Worm (Caenorhabditis elegans): ENCODE measurements around the gene sri-25.

The sri-25 gene

ce11 chrV:15216705-15217104 lies at the start of gene sri-25:
sri-25 (plus strand) TSS chrV:15217005.
- TF ChIP-seq sea-2 (GFP tag; optimal IDR thresholded peaks at IDR 0.05) (no peak), unc-62 (GFP tag; optimal IDR thresholded peaks at IDR 0.05) (no peak), ceh-28 (tag; optimal IDR thresholded peaks at IDR 0.05) (no peak), nhr-77 (tag; optimal IDR thresholded peaks at IDR 0.05) (no peak), ceh-9 (tag; optimal IDR thresholded peaks at IDR 0.05) (no peak)

DNA sequence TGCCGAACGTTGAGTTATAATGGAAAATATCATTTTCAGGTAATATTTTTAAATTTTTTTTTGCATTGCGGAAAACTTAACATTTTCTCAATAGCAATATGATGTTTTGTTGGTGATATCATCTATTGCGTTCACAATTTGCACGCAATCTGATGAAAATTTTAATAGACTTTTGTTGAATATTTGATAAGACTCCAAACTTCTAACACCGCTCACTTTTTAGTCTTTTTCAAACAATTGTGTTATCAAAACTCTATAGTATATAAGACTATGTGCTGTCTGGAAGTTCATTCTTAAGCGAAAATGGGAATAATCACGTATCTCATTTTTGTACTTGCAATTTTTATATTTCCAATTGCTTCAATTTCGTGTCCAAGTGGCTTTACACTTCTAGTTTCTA lies 41.3 kb upstream of the sri-25 start, which contains the start of gene clec-47:
Gene clec-47 (plus strand): TSS at position 301 of the 400 bp plus-strand sequence.
- peak; percentile 3 for TF ChIP-seq elt-2 (tag; optimal IDR thresholded peaks at IDR 0.05)
- TF ChIP-seq pha-4 (tag; optimal IDR thresholded peaks at IDR 0.05) = no peak
- TF ChIP-seq nhr-11 (tag; optimal IDR thresholded peaks at IDR 0.05) = no peak
- TF ChIP-seq ceh-28 (tag; optimal IDR thresholded peaks at IDR 0.05) = no peak
- TF ChIP-seq nhr-237 (tag; optimal IDR thresholded peaks at IDR 0.05) = no peak
- no peak for TF ChIP-seq nhr-12 (tag; optimal IDR thresholded peaks at IDR 0.05)
- TF ChIP-seq ceh-82 (tag; optimal IDR thresholded peaks at IDR 0.05) = no peak

DNA sequence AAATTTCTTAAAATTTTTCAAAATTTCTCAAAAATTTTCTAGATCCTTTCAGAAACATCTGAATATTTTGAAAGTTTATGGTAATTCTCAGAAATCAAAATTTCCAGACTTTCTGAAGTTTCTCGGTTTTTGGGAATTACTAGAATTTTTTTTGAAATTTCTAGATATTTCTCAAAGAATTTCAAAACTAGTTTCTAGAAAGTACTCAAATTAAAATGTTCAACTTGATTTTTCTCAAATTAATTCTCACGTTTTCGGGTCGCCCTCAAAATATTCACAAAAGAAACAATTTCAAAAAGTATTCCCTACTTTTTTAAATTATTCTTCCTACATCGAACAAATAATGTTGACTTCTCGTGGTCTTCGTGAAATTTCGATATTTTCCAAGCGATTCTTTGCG lies 37.0 kb upstream of the sri-25 start, which contains the start of gene T09F5.10:
Gene T09F5.10 (plus strand): TSS at position 301 of the 400 bp plus-strand sequence.
- TF ChIP-seq nfya-1 (tag; optimal IDR thresholded peaks at IDR 0.05; ENCODE audit: insufficient read depth) = no peak
- no peak for TF ChIP-seq nhr-25 (tag; optimal IDR thresholded peaks at IDR 0.05)
- TF ChIP-seq ztf-4 (tag; optimal IDR thresholded peaks at IDR 0.05) = no peak
- TF ChIP-seq nhr-67 (tag; optimal IDR thresholded peaks at IDR 0.05) = no peak
- no peak for TF ChIP-seq fkh-2 (tag; optimal IDR thresholded peaks at IDR 0.05)

ce11 chrV:15181899-15182298 lies 34.9 kb upstream of the sri-25 start:
- TF ChIP-seq ama-1 (optimal IDR thresholded peaks at IDR 0.05) (no peak), nhr-11 (tag; optimal IDR thresholded peaks at IDR 0.05) (peak; percentile 5)

- TF ChIP-seq nfya-1 (tag; optimal IDR thresholded peaks at IDR 0.05; ENCODE audit: insufficient read depth) = no peak
- peak; percentile 54 for TF ChIP-seq elt-2 (tag; optimal IDR thresholded peaks at IDR 0.05)
- TF ChIP-seq ceh-28 (tag; optimal IDR thresholded peaks at IDR 0.05) = no peak
Observed at ce11 chrV:15182407-15182806, 34.4 kb upstream of the sri-25 start, which contains the start of gene fbxa-84. fbxa-84 (plus strand) TSS chrV:15182440.

DNA sequence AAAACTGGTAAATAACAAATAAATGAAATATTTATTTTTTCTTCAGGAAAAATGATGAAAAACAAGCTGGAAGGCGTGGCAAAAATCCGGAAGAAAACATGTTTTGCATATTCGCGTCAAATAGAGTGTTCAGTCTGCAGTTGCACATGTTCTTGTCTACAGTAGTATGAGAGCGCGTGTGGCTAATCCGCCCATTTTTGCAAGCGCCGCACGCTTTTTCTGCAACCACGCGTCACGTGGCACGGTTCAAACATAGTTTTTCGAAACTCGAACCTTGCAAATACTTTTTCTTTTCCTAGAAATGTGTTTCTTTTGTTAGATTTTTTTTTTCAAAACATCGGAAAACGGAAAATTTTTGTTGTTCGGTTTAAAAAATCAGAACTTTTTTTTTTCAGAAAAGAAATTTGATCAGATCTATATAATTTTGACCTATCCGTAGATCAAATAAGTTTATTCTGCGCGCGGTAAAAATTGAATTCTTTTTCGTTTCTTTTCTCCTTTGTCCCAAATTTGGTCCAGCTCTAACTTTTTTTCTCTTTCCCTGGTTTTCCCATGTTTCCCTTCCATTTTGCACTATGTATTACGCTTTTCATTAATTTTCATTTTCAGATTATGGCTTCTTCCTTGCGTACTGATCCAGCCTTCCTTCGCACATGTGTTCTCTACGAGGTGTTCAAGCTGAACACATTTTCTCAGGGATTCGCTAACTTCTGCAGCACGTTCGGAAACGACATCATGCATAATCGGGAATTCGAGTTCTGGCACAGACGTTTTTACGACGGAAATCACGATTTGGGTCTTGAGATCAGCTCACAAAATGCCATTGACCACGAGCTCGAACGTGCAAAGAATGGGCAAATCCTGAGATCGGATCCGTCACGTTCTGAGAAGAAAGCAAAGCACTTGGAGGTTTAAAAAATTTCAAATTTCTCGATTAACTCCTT lies 32.4 kb upstream of the sri-25 start, which contains the start of gene Y75B12B.1:
Gene Y75B12B.1 (plus strand): TSS at position 603 of the 944 bp plus-strand sequence.
- no peak for TF ChIP-seq fkh-10 (GFP tag; optimal IDR thresholded peaks at IDR 0.05)

ce11 chrV:15186259-15186927 lies 30.4 kb upstream of the sri-25 start, which contains the start of gene Y75B12B.3:
Y75B12B.3 (minus strand) TSS chrV:15186279.
- TF ChIP-seq nhr-25 (tag; optimal IDR thresholded peaks at IDR 0.05) = peak; percentile 31
- peak; percentile 86 for TF ChIP-seq ama-1 (optimal IDR thresholded peaks at IDR 0.05)
- TF ChIP-seq pha-4 (tag; optimal IDR thresholded peaks at IDR 0.05) = peak; percentile 46
- TF ChIP-seq lsy-12 (tag; optimal IDR thresholded peaks at IDR 0.05) = no peak
- no peak for TF ChIP-seq aly-2 (tag; optimal IDR thresholded peaks at IDR 0.05)

ce11 chrV:15187083-15188057 lies 29.4 kb upstream of the sri-25 start, which contains the start of the genes cyn-7 and bath-36:
cyn-7 (minus strand) TSS chrV:15187378.
bath-36 (plus strand) TSS chrV:15187888.
- TF ChIP-seq nhr-23 (tag; optimal IDR thresholded peaks at IDR 0.05) = peak; percentile 74
- TF ChIP-seq snpc-4 (tag; optimal IDR thresholded peaks at IDR 0.05) = peak; percentile 59
- TF ChIP-seq ceh-82 (tag; optimal IDR thresholded peaks at IDR 0.05) = no peak
- TF ChIP-seq lsy-12 (tag; optimal IDR thresholded peaks at IDR 0.05) = peak; percentile 69
- TF ChIP-seq nhr-77 (tag; optimal IDR thresholded peaks at IDR 0.05) = peak; percentile 0
- TF ChIP-seq lin-39 (tag; optimal IDR thresholded peaks at IDR 0.05) = no peak
- peak; percentile 85 for TF ChIP-seq lin-15B (tag; optimal IDR thresholded peaks at IDR 0.05)
- TF ChIP-seq ama-1 (optimal IDR thresholded peaks at IDR 0.05) = no peak
- peak; percentile 73 for TF ChIP-seq pqm-1 (tag; optimal IDR thresholded peaks at IDR 0.05)
- TF ChIP-seq nfya-1 (tag; optimal IDR thresholded peaks at IDR 0.05; ENCODE audit: insufficient read depth) = peak; percentile 74
- peak; percentile 68 for TF ChIP-seq tbx-2 (tag; optimal IDR thresholded peaks at IDR 0.05)
- peak; percentile 76 for TF ChIP-seq nhr-43 (tag; optimal IDR thresholded peaks at IDR 0.05; ENCODE audit: poor library complexity, severe bottlenecking)
- peak; percentile 7 for TF ChIP-seq R02D3.7 (tag; optimal IDR thresholded peaks at IDR 0.05)
- peak; percentile 92 for TF ChIP-seq elt-2 (tag; optimal IDR thresholded peaks at IDR 0.05)
- TF ChIP-seq jun-1 (tag; optimal IDR thresholded peaks at IDR 0.05) = peak; percentile 86
- TF ChIP-seq egl-5 (tag; optimal IDR thresholded peaks at IDR 0.05) = peak; percentile 51
- peak; percentile 97 for TF ChIP-seq pha-4 (tag; optimal IDR thresholded peaks at IDR 0.05)
- no peak for TF ChIP-seq mml-1 (tag; optimal IDR thresholded peaks at IDR 0.05)
